Worm (Caenorhabditis elegans): ENCODE results near the gene C14A4.12.

DNA sequence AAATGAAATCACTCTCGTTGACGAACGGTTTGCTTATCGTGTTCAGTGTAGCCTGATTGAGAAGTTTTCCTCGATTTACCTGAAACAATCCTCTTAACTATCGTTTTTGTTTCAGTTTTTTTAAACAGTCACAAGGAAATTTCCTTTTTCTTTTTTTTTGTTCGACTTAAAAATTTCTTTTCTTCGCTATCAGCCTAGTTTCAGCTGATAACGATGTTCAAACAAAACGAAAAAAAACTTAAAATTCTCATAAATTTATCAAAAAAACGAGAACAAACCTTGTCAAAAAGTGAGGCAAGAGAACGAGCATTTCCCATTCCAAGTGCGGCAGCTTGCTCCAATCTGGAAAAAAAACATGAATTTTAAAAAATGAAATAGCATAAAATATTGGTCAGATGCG is 40.7 kb downstream of the C14A4.12 start:
- TF ChIP-seq dao-5 (tag; optimal IDR thresholded peaks at IDR 0.05) (no peak), W03F9.2 (tag; optimal IDR thresholded peaks at IDR 0.05) (no peak), him-1 (tag; optimal IDR thresholded peaks at IDR 0.05) (no peak)
